Worm (Caenorhabditis elegans): ENCODE results near the gene ceh-84.
"Not testable (repeated sequence)": the region's sequence is repeated elsewhere in the genome, so short reads cannot be mapped to it uniquely, and the experiment has no call there.

The ceh-84 gene

DNA sequence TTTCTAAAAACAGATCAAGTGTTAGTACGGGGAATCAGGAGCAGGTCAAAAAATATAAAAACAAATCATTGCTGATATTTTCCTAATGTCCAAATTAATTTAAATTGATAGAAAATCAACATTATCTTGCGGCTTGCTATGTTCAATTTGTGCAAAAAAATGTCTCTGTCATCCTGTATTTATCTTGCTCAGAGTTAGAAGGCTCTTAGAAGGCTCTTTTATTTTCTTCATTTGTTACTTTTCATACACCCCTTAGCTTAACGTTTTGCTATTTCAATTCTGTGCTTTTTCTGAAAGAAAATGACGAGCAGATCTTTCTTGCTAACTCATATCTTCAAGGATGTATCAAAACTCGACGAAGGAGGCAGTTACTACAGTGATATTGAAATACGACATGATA is 2.1 kb downstream of the ceh-84 start, which contains the start of gene math-19:
TSS of gene math-19 (plus strand) at position 301 of the 400 bp plus-strand sequence.
- TF ChIP-seq nfya-2 (GFP tag; IDR thresholded peaks at IDR 0.05); zfh-2 (GFP tag; conservative IDR thresholded peaks at IDR 0.05); B0261.1 (tag; optimal IDR thresholded peaks at IDR 0.05): not testable (repeated sequence)

- TF ChIP-seq F22D6.2 (tag; optimal IDR thresholded peaks at IDR 0.05) (no peak), ztf-3 (GFP tag; optimal IDR thresholded peaks at IDR 0.05) (no peak), ceh-58 (GFP tag; IDR thresholded peaks at IDR 0.05) (no peak)
These were observed 4.4 kb downstream of the ceh-84 start, which contains the start of gene math-20 for ce11 chrII:1996237-1996636. TSS of gene math-20 (plus strand) at chrII:1996537.

DNA sequence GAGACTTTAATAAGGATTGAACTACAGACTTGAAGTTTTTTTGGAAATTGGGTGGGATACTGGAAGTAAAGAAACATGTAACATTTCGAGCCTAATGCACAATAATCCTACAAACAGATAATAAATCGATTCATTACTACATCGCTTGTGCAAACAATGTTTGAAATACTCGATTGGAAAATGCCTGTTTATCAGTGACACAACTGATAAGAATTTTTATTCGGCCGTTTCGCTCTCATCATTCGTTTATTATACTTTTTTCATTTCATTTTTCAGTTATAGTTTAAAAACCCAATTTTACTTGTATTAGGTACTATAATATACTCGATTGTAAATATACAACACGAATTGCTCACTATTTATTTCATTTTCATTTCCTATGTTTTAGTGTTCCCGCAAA is 4.9 kb downstream of the ceh-84 start:
- no peak for TF ChIP-seq nfyb-1 (GFP tag; IDR thresholded peaks at IDR 0.05)
- TF ChIP-seq D2030.7 (GFP tag; IDR thresholded peaks at IDR 0.05): no peak
- peak; percentile 27 for TF ChIP-seq nhr-80 (tag; optimal IDR thresholded peaks at IDR 0.05)

ce11 chrII:1993738-1994137 is 6.9 kb downstream of the ceh-84 start, which contains the start of gene math-21:
TSS of gene math-21 (plus strand) at chrII:1994038.
- peak; percentile 10 for TF ChIP-seq nhr-80 (tag; optimal IDR thresholded peaks at IDR 0.05)
- TF ChIP-seq bed-2 (GFP tag; IDR thresholded peaks at IDR 0.05): no peak
- no peak for TF ChIP-seq F33H1.4 (GFP tag; IDR thresholded peaks at IDR 0.05)

ce11 chrII:1989010-1989409 is 11.6 kb downstream of the ceh-84 start, which contains the start of gene math-44:
TSS of gene math-44 (plus strand) at chrII:1989310.
- TF ChIP-seq nhr-80 (tag; optimal IDR thresholded peaks at IDR 0.05) (peak; percentile 4), let-526 (GFP tag; IDR thresholded peaks at IDR 0.05) (no peak), Y79H2A.3 (GFP tag; conservative IDR thresholded peaks at IDR 0.05) (no peak)

ce11 chrII:1986979-1987378 is 13.6 kb downstream of the ceh-84 start, which contains the start of gene Y16E11A.4:
TSS of gene Y16E11A.4 (plus strand) at chrII:1987279.
- TF ChIP-seq sea-2 (GFP tag; IDR thresholded peaks at IDR 0.05): no peak
- no peak for TF ChIP-seq snpc-1.1 (tag; optimal IDR thresholded peaks at IDR 0.05; ENCODE audit: insufficient read depth)
- TF ChIP-seq tlf-1 (GFP tag; optimal IDR thresholded peaks at IDR 0.05): no peak
- TF ChIP-seq attf-6 (GFP tag; IDR thresholded peaks at IDR 0.05): no peak
- no peak for TF ChIP-seq let-526 (GFP tag; IDR thresholded peaks at IDR 0.05)
- TF ChIP-seq hsf-1 (GFP tag; IDR thresholded peaks at IDR 0.05): no peak
- TF ChIP-seq die-1 (tag; optimal IDR thresholded peaks at IDR 0.05): no peak
- TF ChIP-seq ztf-6 (GFP tag; IDR thresholded peaks at IDR 0.05): no peak
- no peak for TF ChIP-seq bed-2 (GFP tag; IDR thresholded peaks at IDR 0.05)
- TF ChIP-seq lag-1 (GFP tag; IDR thresholded peaks at IDR 0.05): no peak
- TF ChIP-seq snpc-3.4 (tag; optimal IDR thresholded peaks at IDR 0.05): no peak
- no peak for TF ChIP-seq hmg-20 (GFP tag; IDR thresholded peaks at IDR 0.05)
- no peak for TF ChIP-seq madf-10 (tag; optimal IDR thresholded peaks at IDR 0.05)
- TF ChIP-seq ztf-28 (GFP tag; IDR thresholded peaks at IDR 0.05): no peak
- no peak for TF ChIP-seq F57A8.1 (GFP tag; optimal IDR thresholded peaks at IDR 0.05)
- TF ChIP-seq ceh-79 (tag; optimal IDR thresholded peaks at IDR 0.05): no peak
- no peak for TF ChIP-seq C06A6.2 (GFP tag; conservative IDR thresholded peaks at IDR 0.05)
- no peak for TF ChIP-seq ceh-27 (GFP tag; optimal IDR thresholded peaks at IDR 0.05)
